Worm (Caenorhabditis elegans) whole organism, L1 larva: ENCODE measurements around the gene nstp-5.
A peak's percentile ranks its signal among the peaks of the same experiment; 100 is the strongest.

Experiments used
- blmp-1 ChIP-seq: fragments of 150-350 bp; optimal IDR thresholded peaks from 2 replicates; lab custom pipeline; 2014; ENCODE audit warnings: missing biosample characterization, missing genetic modification characterization
- tbx-2 ChIP-seq: sonication (generic microtip); optimal IDR thresholded peaks from 2 replicates; lab custom pipeline; 2016; ENCODE audit warnings: missing genetic modification characterization, missing compliant biosample characterization

ce11 chrIV:12816636-12817035, 38.7 kb upstream of the nstp-5 start:
- TF ChIP-seq tbx-2 (tag; lab: Kevin White, UChicago) (no peak), blmp-1 (tag; lab: Kevin White, UChicago) (peak; percentile 50)
